Worm (Caenorhabditis elegans) whole organism, L1 larva: ENCODE data around the gene F42F12.3.

Experiments
- aha-1 ChIP-seq: fragments of 150-350 bp; optimal IDR thresholded peaks from 2 replicates; lab custom pipeline; 2014; ENCODE audit warnings: missing biosample characterization, missing genetic modification characterization
- dpl-1 ChIP-seq, 3 experiments: fragments of 150-350 bp in 2 of 3; sonication (generic microtip) in 1 of 3; optimal IDR thresholded peaks; 2 replicates each; lab custom pipeline; 2014 to 2017; ENCODE audit warnings: missing biosample characterization in 3 of 3, missing genetic modification characterization in 3 of 3, missing genetic modification reagents in 3 of 3
- elt-2 ChIP-seq: sonication (generic microtip); optimal IDR thresholded peaks from 2 replicates; lab custom pipeline; 2016; ENCODE audit warnings: missing genetic modification characterization, mild to moderate bottlenecking, inconsistent platforms, missing compliant biosample characterization, missing genetic modification reagents
- ets-5 ChIP-seq: fragments of 200-800 bp; sonication (Bioruptor generic); IDR thresholded peaks from 2 replicates; pipeline ENCODE4 v1.3.6; 2022; ENCODE audit warnings: missing genetic modification characterization, missing compliant biosample characterization
- fkh-10 ChIP-seq: sonication (generic microtip); optimal IDR thresholded peaks from 2 replicates; lab custom pipeline; 2017; ENCODE audit warnings: missing biosample characterization, missing genetic modification reagents, missing genetic modification characterization
- lir-3 ChIP-seq: sonication (generic microtip); optimal IDR thresholded peaks from 2 replicates; lab custom pipeline; 2016; ENCODE audit warnings: mild to moderate bottlenecking, missing genetic modification characterization, moderate library complexity, missing compliant biosample characterization; ENCODE audit not compliant: poor library complexity
- nhr-28 ChIP-seq: fragments of 150-350 bp; optimal IDR thresholded peaks from 2 replicates; lab custom pipeline; 2014; ENCODE audit warnings: missing biosample characterization, missing genetic modification characterization
- ztf-11 ChIP-seq, 2 experiments: sonication (generic microtip); optimal IDR thresholded peaks; 2 replicates each; lab custom pipeline; 2016 to 2017; ENCODE audit warnings: missing genetic modification characterization in 2 of 2, missing biosample characterization in 1 of 2, missing compliant biosample characterization in 1 of 2

- TF ChIP-seq elt-2 (tag; lab: Kevin White, UChicago), result no peak
- TF ChIP-seq lir-3, result no peak
- no peak for TF ChIP-seq aha-1
- no peak for TF ChIP-seq nhr-28 (tag; lab: Kevin White, UChicago)
- TF ChIP-seq ztf-11 (tag; optimal IDR thresholded peaks at IDR 0.05; lab: Kevin White, UChicago), result no peak
- no peak for TF ChIP-seq fkh-10
- no peak for TF ChIP-seq ets-5 (GFP tag; lab: Robert Waterston, UW)
- no peak for TF ChIP-seq dpl-1 (GFP tag; optimal IDR thresholded peaks at IDR 0.05; lab: Kevin White, UChicago)
Observed at ce11 chrX:12323439-12323838, 26.9 kb upstream of the F42F12.3 start, which contains the start of gene srd-40.
